Worm (Caenorhabditis elegans) whole organism, young adult: ENCODE results near the gene cav-1.
A peak's percentile ranks its signal among the peaks of the same experiment; 100 is the strongest.

Source experiments
- B0035.1 ChIP-seq: sonication (generic microtip); optimal IDR thresholded peaks from 2 replicates; lab custom pipeline; 2016; ENCODE audit warnings: missing genetic modification characterization, mild to moderate bottlenecking, missing compliant biosample characterization, missing genotype, missing genetic modification reagents
- B0336.3 ChIP-seq: fragments of 200-800 bp; sonication (Bioruptor generic); IDR thresholded peaks from 2 replicates; pipeline ENCODE4 v1.3.6; 2022; ENCODE audit warnings: missing genetic modification characterization, missing compliant biosample characterization
- F49E8.2 ChIP-seq: sonication (generic microtip); optimal IDR thresholded peaks from 3 replicates; lab custom pipeline; 2017; ENCODE audit warnings: missing genetic modification characterization, mild to moderate bottlenecking, missing compliant biosample characterization, antibody characterized with exemption, moderate library complexity; ENCODE audit not compliant: insufficient read depth
- T07F8.4 ChIP-seq: sonication (generic microtip); optimal IDR thresholded peaks from 2 replicates; lab custom pipeline; 2016; ENCODE audit warnings: mild to moderate bottlenecking, missing genetic modification characterization, moderate library complexity, missing compliant biosample characterization
- Y53F4B.3 ChIP-seq: fragments of 200-800 bp; sonication (Bioruptor generic); IDR thresholded peaks from 2 replicates; pipeline ENCODE4 v1.3.6; 2022; ENCODE audit warnings: missing genetic modification reagents, missing genetic modification characterization, missing compliant biosample characterization
- ZK185.1 ChIP-seq: sonication (generic microtip); optimal IDR thresholded peaks from 2 replicates; lab custom pipeline; 2016; ENCODE audit warnings: mild to moderate bottlenecking, missing genetic modification characterization, missing compliant biosample characterization; ENCODE audit not compliant: poor library complexity, severe bottlenecking
- ama-1 ChIP-seq, 3 experiments: fragments of 150-350 bp in 1 of 3; sonication (generic microtip) in 2 of 3; optimal IDR thresholded peaks; 2 replicates each; lab custom pipeline; 2014 to 2018; ENCODE audit warnings: missing biosample characterization in 2 of 3, missing genetic modification characterization in 2 of 3, missing genetic modification reagents in 2 of 3
- aptf-2 ChIP-seq: fragments of 200-800 bp; sonication (Bioruptor generic); conservative IDR thresholded peaks from 2 replicates; pipeline ENCODE4 v1.3.6; 2022; ENCODE audit warnings: missing genetic modification reagents, missing genetic modification characterization, missing compliant biosample characterization
- aptf-3 ChIP-seq: fragments of 200-800 bp; sonication (Bioruptor generic); IDR thresholded peaks from 2 replicates; pipeline ENCODE4 v1.3.6; 2022; ENCODE audit warnings: missing genetic modification characterization, missing compliant biosample characterization
- attf-5 ChIP-seq: fragments of 200-800 bp; sonication (Bioruptor generic); optimal IDR thresholded peaks from 2 replicates; lab custom pipeline; 2018; ENCODE audit warnings: mild to moderate bottlenecking, missing genetic modification characterization, missing compliant biosample characterization
- cebp-1 ChIP-seq, 2 experiments: fragments of 200-800 bp in 1 of 2; sonication (Bioruptor generic) in 1 of 2; sonication (generic microtip) in 1 of 2; IDR thresholded peaks in 1 of 2; optimal IDR thresholded peaks in 1 of 2; 2 replicates each; pipeline versions ENCODE4 v1.3.6 to Lab custom; 2017 to 2022; ENCODE audit warnings: missing compliant biosample characterization in 2 of 2, missing genetic modification characterization in 2 of 2, mild to moderate bottlenecking in 1 of 2, missing genetic modification reagents in 1 of 2, moderate library complexity in 1 of 2
- ceh-100 ChIP-seq: fragments of 200-800 bp; sonication (Bioruptor generic); IDR thresholded peaks from 2 replicates; pipeline ENCODE4 v1.3.6; 2022; ENCODE audit warnings: missing genetic modification reagents, missing genetic modification characterization, missing compliant biosample characterization
- ceh-40 ChIP-seq: fragments of 200-800 bp; sonication (Bioruptor generic); IDR thresholded peaks from 2 replicates; pipeline ENCODE4 v1.3.6; 2022; ENCODE audit warnings: missing genetic modification characterization, missing compliant biosample characterization
- ceh-91 ChIP-seq: fragments of 200-800 bp; sonication (Bioruptor generic); IDR thresholded peaks from 2 replicates; pipeline ENCODE4 v1.3.6; 2022; ENCODE audit warnings: missing genetic modification reagents, missing genetic modification characterization, missing compliant biosample characterization
- him-1 ChIP-seq: sonication (generic microtip); optimal IDR thresholded peaks from 2 replicates; lab custom pipeline; 2016; ENCODE audit warnings: missing genotype, missing genetic modification reagents, missing genetic modification characterization, missing compliant biosample characterization
- hmg-1.2 ChIP-seq: fragments of 200-800 bp; sonication (Bioruptor generic); IDR thresholded peaks from 2 replicates; pipeline ENCODE4 v1.3.6; 2022; ENCODE audit warnings: missing genetic modification reagents, missing genetic modification characterization, missing compliant biosample characterization
- hsf-1 ChIP-seq: fragments of 200-800 bp; sonication (Bioruptor generic); IDR thresholded peaks from 2 replicates; pipeline ENCODE4 v1.3.6; 2022; ENCODE audit warnings: missing genetic modification reagents, missing genetic modification characterization, missing compliant biosample characterization
- lag-1 ChIP-seq: fragments of 200-800 bp; sonication (Bioruptor generic); IDR thresholded peaks from 2 replicates; pipeline ENCODE4 v1.3.6; 2022; ENCODE audit warnings: missing genetic modification reagents, missing genetic modification characterization, missing compliant biosample characterization
- lin-40 ChIP-seq: sonication (generic microtip); optimal IDR thresholded peaks from 2 replicates; lab custom pipeline; 2016; ENCODE audit warnings: missing genetic modification characterization, mild to moderate bottlenecking, missing compliant biosample characterization, missing genotype, missing genetic modification reagents
- lin-54 ChIP-seq: fragments of 200-800 bp; sonication (Bioruptor generic); optimal IDR thresholded peaks from 2 replicates; lab custom pipeline; 2018; ENCODE audit warnings: mild to moderate bottlenecking, missing genetic modification characterization, missing compliant biosample characterization
- lsl-1 ChIP-seq: fragments of 200-800 bp; sonication (Bioruptor generic); optimal IDR thresholded peaks from 2 replicates; lab custom pipeline; 2018; ENCODE audit warnings: mild to moderate bottlenecking, missing genetic modification characterization, moderate library complexity, missing compliant biosample characterization
- lsy-27 ChIP-seq: sonication (generic microtip); optimal IDR thresholded peaks from 2 replicates; lab custom pipeline; 2017; ENCODE audit warnings: missing genetic modification characterization, mild to moderate bottlenecking, missing compliant biosample characterization, antibody characterized with exemption, missing genotype, borderline replicate concordance; ENCODE audit not compliant: insufficient read depth
- mcd-1 ChIP-seq: fragments of 200-800 bp; sonication (Bioruptor generic); IDR thresholded peaks from 2 replicates; pipeline ENCODE4 v1.3.6; 2022; ENCODE audit warnings: missing genetic modification reagents, missing genetic modification characterization, missing compliant biosample characterization
- mxl-1 ChIP-seq: sonication (generic microtip); optimal IDR thresholded peaks from 2 replicates; lab custom pipeline; 2016; ENCODE audit warnings: missing genetic modification characterization, missing compliant biosample characterization
- nfya-1 ChIP-seq: sonication (generic microtip); optimal IDR thresholded peaks from 2 replicates; lab custom pipeline; 2017; ENCODE audit warnings: antibody characterized with exemption, missing compliant biosample characterization, missing genetic modification characterization, borderline replicate concordance; ENCODE audit not compliant: insufficient read depth
- nfya-2 ChIP-seq: fragments of 200-800 bp; sonication (Bioruptor generic); IDR thresholded peaks from 2 replicates; pipeline ENCODE4 v1.3.6; 2022; ENCODE audit warnings: missing genetic modification reagents, missing genetic modification characterization, missing compliant biosample characterization
- nfyb-1 ChIP-seq: fragments of 200-800 bp; sonication (Bioruptor generic); IDR thresholded peaks from 2 replicates; pipeline ENCODE4 v1.3.6; 2022; ENCODE audit warnings: missing genetic modification reagents, missing genetic modification characterization, missing compliant biosample characterization
- nhr-80 ChIP-seq: sonication (generic microtip); optimal IDR thresholded peaks from 2 replicates; lab custom pipeline; 2016; ENCODE audit warnings: missing genetic modification characterization, missing compliant biosample characterization
- snpc-4 ChIP-seq, 5 experiments: fragments of 150-350 bp in 1 of 5; sonication (generic microtip) in 4 of 5; optimal IDR thresholded peaks; 2 replicates each; lab custom pipeline; 2014 to 2018; ENCODE audit warnings: missing genetic modification characterization in 5 of 5, missing biosample characterization in 3 of 5, antibody characterized with exemption in 2 of 5, mild to moderate bottlenecking in 2 of 5, missing compliant biosample characterization in 2 of 5, missing genotype in 2 of 5, moderate library complexity in 2 of 5, missing genetic modification reagents in 1 of 5
- unc-130 ChIP-seq: sonication (generic microtip); optimal IDR thresholded peaks from 2 replicates; lab custom pipeline; 2016; ENCODE audit warnings: missing genetic modification reagents, missing genetic modification characterization, missing compliant biosample characterization
- unc-62 ChIP-seq: fragments of 150-350 bp; optimal IDR thresholded peaks from 2 replicates; lab custom pipeline; 2014; ENCODE audit warnings: missing biosample characterization, missing genetic modification reagents, missing genetic modification characterization
- zfh-2 ChIP-seq: fragments of 200-800 bp; sonication (Bioruptor generic); conservative IDR thresholded peaks from 2 replicates; pipeline ENCODE4 v1.3.6; 2022; ENCODE audit warnings: missing genetic modification reagents, missing genetic modification characterization, missing compliant biosample characterization
- ztf-18 ChIP-seq: sonication (generic microtip); optimal IDR thresholded peaks from 2 replicates; lab custom pipeline; 2016; ENCODE audit warnings: missing genotype, mild to moderate bottlenecking, missing genetic modification characterization, missing compliant biosample characterization
- ztf-6 ChIP-seq: fragments of 200-800 bp; sonication (Bioruptor generic); IDR thresholded peaks from 2 replicates; pipeline ENCODE4 v1.3.6; 2022; ENCODE audit warnings: missing genetic modification reagents, missing genetic modification characterization, missing compliant biosample characterization

Gene cav-1

ce11 chrIV:9733904-9734303 is 38.4 kb upstream of the cav-1 start:
- no peak for TF ChIP-seq T07F8.4 (tag; lab: Kevin White, UChicago)
- peak; percentile 9 for TF ChIP-seq him-1 (tag; lab: Kevin White, UChicago)
- no peak for TF ChIP-seq lag-1 (GFP tag; lab: Robert Waterston, UW)
- no peak for TF ChIP-seq unc-130 (GFP tag; lab: Kevin White, UChicago)
- peak; percentile 84 for TF ChIP-seq lsl-1
- TF ChIP-seq ceh-100 (GFP tag; lab: Robert Waterston, UW), result peak; percentile 64
- 0 out of 2 replicates have a peak, but pooled peaks have one; percentile 26 for TF ChIP-seq mcd-1
- no peak for TF ChIP-seq B0336.3 (GFP tag; lab: Robert Waterston, UW)
- no peak for TF ChIP-seq B0035.1 (tag; lab: Kevin White, UChicago)
- TF ChIP-seq lin-54 (GFP tag; lab: Kevin White, UChicago), result no peak
- TF ChIP-seq snpc-4 (GFP tag; optimal IDR thresholded peaks at IDR 0.05; lab: Kevin White, UChicago), result no peak
- TF ChIP-seq snpc-4 (tag; optimal IDR thresholded peaks at IDR 0.05; lab: Kevin White, UChicago), result peak in 1 of 4 experiments; percentile 7
- no peak for TF ChIP-seq zfh-2 (GFP tag; lab: Robert Waterston, UW)

ce11 chrIV:9734861-9735260 is 37.4 kb upstream of the cav-1 start:
- TF ChIP-seq hmg-1.2, result peak; percentile 9; the same call in 1 of the 2 replicates
- TF ChIP-seq ceh-40 (GFP tag; lab: Robert Waterston, UW), result no peak
- no peak for TF ChIP-seq nfya-2
- no peak for TF ChIP-seq nhr-80 (tag; lab: Kevin White, UChicago)

ce11 chrIV:9735750-9736149 is 36.6 kb upstream of the cav-1 start:
- TF ChIP-seq unc-62 (GFP tag; lab: Kevin White, UChicago) (no peak), nfya-2 (no peak), aptf-3 (GFP tag; lab: Robert Waterston, UW) (no peak), mxl-1 (tag; lab: Kevin White, UChicago) (no peak), Y53F4B.3 (GFP tag; lab: Robert Waterston, UW) (no peak), ztf-18 (tag; lab: Kevin White, UChicago) (no peak), lin-54 (GFP tag; lab: Kevin White, UChicago) (no peak), F49E8.2 (no peak), ZK185.1 (no peak), nfya-1 (tag; lab: Kevin White, UChicago) (no peak), attf-5 (GFP tag; lab: Kevin White, UChicago) (peak; percentile 30), ztf-6 (GFP tag; lab: Robert Waterston, UW) (no peak), ceh-91 (GFP tag; lab: Robert Waterston, UW) (no peak), ama-1 (optimal IDR thresholded peaks at IDR 0.05; lab: Kevin White, UChicago) (no peak), ama-1 (GFP tag; optimal IDR thresholded peaks at IDR 0.05; lab: Kevin White, UChicago) (no peak), cebp-1 (GFP tag; IDR thresholded peaks at IDR 0.05; lab: Robert Waterston, UW) (peak; percentile 24; the same call in 1 of the 2 replicates), cebp-1 (tag; optimal IDR thresholded peaks at IDR 0.05; lab: Kevin White, UChicago) (peak; percentile 77), lsy-27 (tag; lab: Kevin White, UChicago) (no peak), hsf-1 (GFP tag; lab: Robert Waterston, UW) (no peak), lin-40 (no peak), aptf-2 (GFP tag; lab: Robert Waterston, UW) (no peak), snpc-4 (GFP tag; optimal IDR thresholded peaks at IDR 0.05; lab: Kevin White, UChicago) (no peak), snpc-4 (tag; optimal IDR thresholded peaks at IDR 0.05; lab: Kevin White, UChicago) (no peak), nhr-80 (tag; lab: Kevin White, UChicago) (peak; percentile 49), nfyb-1 (0 out of 2 replicates have a peak, but pooled peaks have one; percentile 17)
- TF ChIP-seq, all 124 proteins: peak for 4
